Worm (Caenorhabditis elegans) whole organism, L3 larva: ENCODE measurements around the gene C14E2.4.

Experiments used
- R02D3.7 ChIP-seq: fragments of 150-350 bp; optimal IDR thresholded peaks from 2 replicates; lab custom pipeline; 2014; ENCODE audit warnings: missing biosample characterization, missing genetic modification characterization
- ZK546.5 ChIP-seq: sonication (generic microtip); optimal IDR thresholded peaks from 2 replicates; lab custom pipeline; 2017; ENCODE audit warnings: missing biosample characterization, missing genetic modification characterization
- aly-2 ChIP-seq: fragments of 150-350 bp; optimal IDR thresholded peaks from 2 replicates; lab custom pipeline; 2014; ENCODE audit warnings: missing biosample characterization, missing genetic modification characterization
- ama-1 ChIP-seq: fragments of 150-350 bp; optimal IDR thresholded peaks from 2 replicates; lab custom pipeline; 2018
- ceh-16 ChIP-seq: sonication (generic microtip); optimal IDR thresholded peaks from 2 replicates; lab custom pipeline; 2017; ENCODE audit warnings: missing biosample characterization, missing genetic modification characterization
- ceh-28 ChIP-seq: fragments of 150-350 bp; optimal IDR thresholded peaks from 2 replicates; lab custom pipeline; 2014; ENCODE audit warnings: missing biosample characterization, missing genetic modification reagents, missing genetic modification characterization
- ceh-82 ChIP-seq: fragments of 150-350 bp; optimal IDR thresholded peaks from 2 replicates; lab custom pipeline; 2014; ENCODE audit warnings: missing biosample characterization, missing genetic modification characterization
- daf-12 ChIP-seq: fragments of 150-350 bp; optimal IDR thresholded peaks from 2 replicates; lab custom pipeline; 2014; ENCODE audit warnings: missing biosample characterization, missing genetic modification reagents, missing genetic modification characterization
- egl-27 ChIP-seq: sonication (generic microtip); optimal IDR thresholded peaks from 4 replicates; lab custom pipeline; 2017; ENCODE audit warnings: missing biosample characterization, missing genetic modification reagents, missing genetic modification characterization
- egl-5 ChIP-seq: fragments of 150-350 bp; optimal IDR thresholded peaks from 2 replicates; lab custom pipeline; 2017; ENCODE audit warnings: missing biosample characterization, missing genetic modification reagents, missing genetic modification characterization, inconsistent platforms
- elt-2 ChIP-seq: sonication (generic microtip); optimal IDR thresholded peaks from 2 replicates; lab custom pipeline; 2016; ENCODE audit warnings: missing genetic modification reagents, mild to moderate bottlenecking, missing genetic modification characterization, missing compliant biosample characterization
- eor-1 ChIP-seq, 2 experiments: fragments of 150-350 bp; optimal IDR thresholded peaks; 2 replicates each; lab custom pipeline; 2014 to 2018; ENCODE audit warnings: missing biosample characterization in 2 of 2, missing genetic modification characterization in 2 of 2
- fkh-10 ChIP-seq: sonication (generic microtip); optimal IDR thresholded peaks from 2 replicates; lab custom pipeline; 2017; ENCODE audit warnings: missing biosample characterization, missing genetic modification reagents, missing genetic modification characterization
- fkh-2 ChIP-seq: fragments of 150-350 bp; optimal IDR thresholded peaks from 2 replicates; lab custom pipeline; 2014; ENCODE audit warnings: missing biosample characterization, missing genetic modification reagents, missing genetic modification characterization
- fos-1 ChIP-seq: fragments of 150-350 bp; optimal IDR thresholded peaks from 2 replicates; lab custom pipeline; 2014; ENCODE audit warnings: missing biosample characterization, missing genetic modification characterization
- hmg-11 ChIP-seq: sonication (generic microtip); optimal IDR thresholded peaks from 2 replicates; lab custom pipeline; 2016; ENCODE audit warnings: missing genetic modification characterization, missing compliant biosample characterization
- jun-1 ChIP-seq: fragments of 150-350 bp; optimal IDR thresholded peaks from 2 replicates; lab custom pipeline; 2014; ENCODE audit warnings: missing biosample characterization, missing genetic modification reagents, missing genetic modification characterization
- lin-15B ChIP-seq: fragments of 150-350 bp; optimal IDR thresholded peaks from 2 replicates; lab custom pipeline; 2014; ENCODE audit warnings: missing biosample characterization, missing genetic modification characterization
- lin-39 ChIP-seq: fragments of 150-350 bp; optimal IDR thresholded peaks from 2 replicates; lab custom pipeline; 2018; ENCODE audit warnings: missing biosample characterization, missing genetic modification reagents, missing genetic modification characterization
- lsy-12 ChIP-seq: sonication (generic microtip); optimal IDR thresholded peaks from 2 replicates; lab custom pipeline; 2016; ENCODE audit warnings: mild to moderate bottlenecking, missing genetic modification characterization, missing compliant biosample characterization
- mdl-1 ChIP-seq: fragments of 150-350 bp; optimal IDR thresholded peaks from 2 replicates; lab custom pipeline; 2014; ENCODE audit warnings: missing biosample characterization, missing genetic modification characterization
- mml-1 ChIP-seq: fragments of 150-350 bp; sonication (generic microtip); optimal IDR thresholded peaks from 3 replicates; lab custom pipeline; 2014; ENCODE audit warnings: missing biosample characterization, missing genetic modification characterization
- nfya-1 ChIP-seq: sonication (generic microtip); optimal IDR thresholded peaks from 2 replicates; lab custom pipeline; 2017; ENCODE audit warnings: missing genetic modification characterization, mild to moderate bottlenecking, missing compliant biosample characterization, antibody characterized with exemption, moderate library complexity; ENCODE audit not compliant: insufficient read depth
- nhr-11 ChIP-seq: fragments of 150-350 bp; optimal IDR thresholded peaks from 2 replicates; lab custom pipeline; 2014; ENCODE audit warnings: missing biosample characterization, missing genetic modification characterization
- nhr-12 ChIP-seq: fragments of 150-350 bp; optimal IDR thresholded peaks from 2 replicates; lab custom pipeline; 2014; ENCODE audit warnings: missing biosample characterization, missing genetic modification characterization
- nhr-23 ChIP-seq: fragments of 150-350 bp; optimal IDR thresholded peaks from 2 replicates; lab custom pipeline; 2014; ENCODE audit warnings: missing biosample characterization, missing genetic modification reagents, missing genetic modification characterization
- nhr-237 ChIP-seq: fragments of 150-350 bp; optimal IDR thresholded peaks from 2 replicates; lab custom pipeline; 2014; ENCODE audit warnings: missing biosample characterization, missing genetic modification characterization
- nhr-25 ChIP-seq: sonication (generic microtip); optimal IDR thresholded peaks from 2 replicates; lab custom pipeline; 2017; ENCODE audit warnings: missing biosample characterization, missing genetic modification characterization
- nhr-43 ChIP-seq: sonication (generic microtip); optimal IDR thresholded peaks from 2 replicates; lab custom pipeline; 2016; ENCODE audit warnings: mild to moderate bottlenecking, missing genetic modification characterization, missing compliant biosample characterization; ENCODE audit not compliant: poor library complexity, severe bottlenecking
- nhr-67 ChIP-seq: fragments of 150-350 bp; optimal IDR thresholded peaks from 2 replicates; lab custom pipeline; 2014; ENCODE audit warnings: missing biosample characterization, missing genetic modification characterization
- nhr-76 ChIP-seq: fragments of 150-350 bp; sonication (generic microtip); optimal IDR thresholded peaks from 5 replicates; lab custom pipeline; 2014; ENCODE audit warnings: missing biosample characterization, missing genetic modification characterization
- nhr-77 ChIP-seq: fragments of 150-350 bp; optimal IDR thresholded peaks from 2 replicates; lab custom pipeline; 2014; ENCODE audit warnings: missing biosample characterization, missing genetic modification characterization
- pha-4 ChIP-seq: fragments of 150-350 bp; optimal IDR thresholded peaks from 2 replicates; lab custom pipeline; 2014; ENCODE audit warnings: missing biosample characterization, missing genetic modification reagents, missing genetic modification characterization
- pqm-1 ChIP-seq: fragments of 150-350 bp; optimal IDR thresholded peaks from 2 replicates; lab custom pipeline; 2017; ENCODE audit warnings: missing biosample characterization, missing genetic modification characterization, inconsistent platforms
- sea-2 ChIP-seq: fragments of 150-350 bp; sonication (generic microtip); optimal IDR thresholded peaks from 4 replicates; lab custom pipeline; 2014; ENCODE audit warnings: missing biosample characterization, missing genetic modification reagents, missing genetic modification characterization
- skn-1 ChIP-seq: fragments of 150-350 bp; optimal IDR thresholded peaks from 2 replicates; lab custom pipeline; 2014; ENCODE audit warnings: missing biosample characterization, missing genetic modification characterization
- snpc-4 ChIP-seq: fragments of 150-350 bp; optimal IDR thresholded peaks from 2 replicates; lab custom pipeline; 2014; ENCODE audit warnings: missing biosample characterization, missing genetic modification characterization
- unc-39 ChIP-seq: sonication (generic microtip); optimal IDR thresholded peaks from 4 replicates; lab custom pipeline; 2017; ENCODE audit warnings: missing biosample characterization, missing genetic modification characterization
- zag-1 ChIP-seq: fragments of 150-350 bp; optimal IDR thresholded peaks from 2 replicates; lab custom pipeline; 2014; ENCODE audit warnings: missing biosample characterization, missing genetic modification characterization
- ztf-11 ChIP-seq: fragments of 150-350 bp; optimal IDR thresholded peaks from 2 replicates; lab custom pipeline; 2014; ENCODE audit warnings: missing biosample characterization, missing genetic modification characterization
- ztf-4 ChIP-seq: fragments of 150-350 bp; optimal IDR thresholded peaks from 2 replicates; lab custom pipeline; 2014; ENCODE audit warnings: missing biosample characterization, missing genetic modification characterization

C14E2.4 gene

ce11 chrX:1852636-1853035 lies 31.5 kb upstream of the C14E2.4 start, which contains the start of gene ceh-21:
Gene ceh-21, minus strand, starts transcription at chrX:1852736.
- no peak for TF ChIP-seq lin-39 (tag; lab: Kevin White, UChicago)
- no peak for TF ChIP-seq fkh-10 (GFP tag; lab: Kevin White, UChicago)
- no peak for TF ChIP-seq pqm-1
- TF ChIP-seq lsy-12 = no peak
- no peak for TF ChIP-seq ZK546.5 (tag; lab: Kevin White, UChicago)
- no peak for TF ChIP-seq daf-12 (tag; lab: Kevin White, UChicago)
- no peak for TF ChIP-seq aly-2 (tag; lab: Kevin White, UChicago)
- TF ChIP-seq nfya-1 (tag; lab: Kevin White, UChicago) = no peak
- no peak for TF ChIP-seq lin-15B (tag; lab: Kevin White, UChicago)
- no peak for TF ChIP-seq eor-1 (tag; optimal IDR thresholded peaks at IDR 0.05; lab: Kevin White, UChicago)
- no peak for TF ChIP-seq ztf-11
- no peak for TF ChIP-seq egl-5 (tag; lab: Kevin White, UChicago)
- TF ChIP-seq nhr-25 = no peak
- no peak for TF ChIP-seq hmg-11 (tag; lab: Kevin White, UChicago)
- TF ChIP-seq fkh-2 (tag; lab: Kevin White, UChicago) = no peak
- TF ChIP-seq unc-39 (tag; lab: Kevin White, UChicago) = no peak
- TF ChIP-seq, all 47 proteins: peak for 0

ce11 chrX:1850525-1850924 lies 29.4 kb upstream of the C14E2.4 start:
- TF ChIP-seq nhr-76 (tag; lab: Kevin White, UChicago) = no peak
- no peak for TF ChIP-seq nhr-11 (tag; lab: Kevin White, UChicago)
- TF ChIP-seq skn-1 (tag; lab: Kevin White, UChicago) = no peak
- no peak for TF ChIP-seq ceh-28 (tag; lab: Kevin White, UChicago)
- TF ChIP-seq sea-2 (GFP tag; lab: Kevin White, UChicago) = no peak
- TF ChIP-seq nfya-1 (tag; lab: Kevin White, UChicago) = no peak
- TF ChIP-seq nhr-237 (tag; lab: Kevin White, UChicago) = no peak
- TF ChIP-seq, all 47 proteins: peak for 0

- TF ChIP-seq elt-2 (tag; lab: Kevin White, UChicago) (no peak), nhr-12 (tag; lab: Kevin White, UChicago) (no peak), zag-1 (tag; lab: Kevin White, UChicago) (no peak), pqm-1 (no peak), pha-4 (no peak), ceh-16 (tag; lab: Kevin White, UChicago) (no peak)
- TF ChIP-seq, all 47 proteins: peak for 0
These were observed 27.4 kb upstream of the C14E2.4 start, which contains the start of gene ceh-41 for ce11 chrX:1848575-1848974. Gene ceh-41, minus strand, starts transcription at chrX:1848675.

- TF ChIP-seq R02D3.7 (tag; lab: Kevin White, UChicago) = no peak
- TF ChIP-seq hmg-11 (tag; lab: Kevin White, UChicago) = no peak
- TF ChIP-seq egl-27 (tag; lab: Kevin White, UChicago) = no peak
- TF ChIP-seq fkh-10 (GFP tag; lab: Kevin White, UChicago) = no peak
- no peak for TF ChIP-seq mml-1 (tag; lab: Kevin White, UChicago)
- TF ChIP-seq nhr-237 (tag; lab: Kevin White, UChicago) = no peak
- no peak for TF ChIP-seq ceh-16 (tag; lab: Kevin White, UChicago)
- no peak for TF ChIP-seq fos-1 (tag; lab: Kevin White, UChicago)
- TF ChIP-seq ZK546.5 (tag; lab: Kevin White, UChicago) = no peak
- TF ChIP-seq lsy-12 = no peak
- TF ChIP-seq, all 47 proteins: peak for 0
These were observed 26.6 kb upstream of the C14E2.4 start for ce11 chrX:1847685-1848084.

- TF ChIP-seq snpc-4 (tag; lab: Kevin White, UChicago) (no peak), nhr-76 (tag; lab: Kevin White, UChicago) (no peak), daf-12 (tag; lab: Kevin White, UChicago) (no peak), lin-39 (tag; lab: Kevin White, UChicago) (peak; percentile 29), ztf-11 (no peak), mml-1 (tag; lab: Kevin White, UChicago) (no peak), ztf-4 (no peak), pha-4 (peak; percentile 49), nfya-1 (tag; lab: Kevin White, UChicago) (peak; percentile 30), egl-27 (tag; lab: Kevin White, UChicago) (no peak), ama-1 (lab: Kevin White, UChicago) (no peak), nhr-23 (tag; lab: Kevin White, UChicago) (peak; percentile 9), nhr-25 (no peak), nhr-77 (tag; lab: Kevin White, UChicago) (no peak), lsy-12 (no peak), skn-1 (tag; lab: Kevin White, UChicago) (peak; percentile 23), mdl-1 (tag; lab: Kevin White, UChicago) (no peak), elt-2 (tag; lab: Kevin White, UChicago) (no peak), sea-2 (GFP tag; lab: Kevin White, UChicago) (no peak), ceh-82 (tag; lab: Kevin White, UChicago) (no peak), R02D3.7 (tag; lab: Kevin White, UChicago) (no peak), jun-1 (no peak), lin-15B (tag; lab: Kevin White, UChicago) (peak; percentile 18), eor-1 (tag; optimal IDR thresholded peaks at IDR 0.05; lab: Kevin White, UChicago) (no peak), hmg-11 (tag; lab: Kevin White, UChicago) (peak; percentile 53), nhr-67 (tag; lab: Kevin White, UChicago) (no peak), ZK546.5 (tag; lab: Kevin White, UChicago) (no peak), nhr-43 (tag; lab: Kevin White, UChicago) (no peak)
These were observed 24.4 kb upstream of the C14E2.4 start, which contains the start of gene T26C11.4 for ce11 chrX:1845493-1845892. Gene T26C11.4, minus strand, starts transcription at chrX:1845546.
